Fruit fly (Drosophila melanogaster) whole organism, embryonic: ENCODE results near the gene STUB1.

Experiments used
- B-H1 ChIP-seq: fragments of 200-800 bp; sonication (Bioruptor generic); IDR thresholded peaks from 3 replicates; pipeline ENCODE4 v1.3.6; 2022; ENCODE audit warnings: missing biosample characterization, missing genetic modification characterization
- Bteb2 ChIP-seq: fragments of 200-800 bp; sonication (Bioruptor generic); optimal IDR thresholded peaks from 2 replicates; lab custom pipeline; 2016; ENCODE audit warnings: missing biosample characterization, missing genetic modification characterization
- CG10565 ChIP-seq: fragments of 200-800 bp; sonication (Bioruptor generic); optimal IDR thresholded peaks from 3 replicates; lab custom pipeline; 2016; ENCODE audit warnings: missing biosample characterization, mild to moderate bottlenecking, missing genetic modification characterization
- CG11723 ChIP-seq: fragments of 200-800 bp; sonication (Bioruptor generic); optimal IDR thresholded peaks from 2 replicates; lab custom pipeline; 2017; ENCODE audit warnings: missing biosample characterization, mild to moderate bottlenecking, missing genetic modification characterization
- CG14050 ChIP-seq: fragments of 200-800 bp; sonication (Bioruptor generic); IDR thresholded peaks from 3 replicates; pipeline ENCODE4 v1.3.6; 2022; ENCODE audit warnings: missing biosample characterization, missing genetic modification characterization
- CG14667 ChIP-seq: fragments of 200-800 bp; sonication (Bioruptor generic); IDR thresholded peaks from 2 replicates; pipeline ENCODE4 v1.3.6; 2022; ENCODE audit warnings: missing biosample characterization, missing genetic modification characterization
- CG17802 ChIP-seq: fragments of 200-800 bp; sonication (Bioruptor generic); optimal IDR thresholded peaks from 2 replicates; lab custom pipeline; 2018; ENCODE audit warnings: missing biosample characterization, mild to moderate bottlenecking, missing genetic modification characterization, moderate library complexity
- CG18476 ChIP-seq: fragments of 200-800 bp; sonication (Bioruptor generic); optimal IDR thresholded peaks from 2 replicates; lab custom pipeline; 2016; ENCODE audit warnings: missing biosample characterization, mild to moderate bottlenecking, missing genetic modification characterization
- CG2202 ChIP-seq: fragments of 200-800 bp; sonication (Bioruptor generic); optimal IDR thresholded peaks from 2 replicates; lab custom pipeline; 2018; ENCODE audit warnings: missing biosample characterization, mild to moderate bottlenecking, missing genetic modification characterization
- CG2875 ChIP-seq: fragments of 200-800 bp; sonication (Bioruptor generic); optimal IDR thresholded peaks from 2 replicates; lab custom pipeline; 2017; ENCODE audit warnings: missing biosample characterization, mild to moderate bottlenecking, missing genetic modification characterization, missing genetic modification reagents
- CG3847 ChIP-seq: fragments of 200-800 bp; sonication (Bioruptor generic); IDR thresholded peaks from 2 replicates; pipeline ENCODE4 v1.3.6; 2022; ENCODE audit warnings: missing biosample characterization, missing genetic modification characterization
- CG3995 ChIP-seq: fragments of 200-800 bp; sonication (Bioruptor generic); optimal IDR thresholded peaks from 3 replicates; lab custom pipeline; 2016; ENCODE audit warnings: missing biosample characterization, missing genetic modification characterization
- CG4360 ChIP-seq: fragments of 200-800 bp; sonication (Bioruptor generic); IDR thresholded peaks from 2 replicates; pipeline ENCODE4 v1.3.6; 2022; ENCODE audit warnings: missing biosample characterization, missing genetic modification characterization
- CG6854 ChIP-seq: fragments of 200-800 bp; sonication (Bioruptor generic); optimal IDR thresholded peaks from 3 replicates; lab custom pipeline; 2017; ENCODE audit warnings: missing biosample characterization, mild to moderate bottlenecking, missing genetic modification characterization
- CG7271 ChIP-seq: fragments of 200-800 bp; sonication (Bioruptor generic); optimal IDR thresholded peaks from 2 replicates; lab custom pipeline; 2018; ENCODE audit warnings: missing biosample characterization, mild to moderate bottlenecking, missing genetic modification characterization, moderate library complexity
- CG7357 ChIP-seq: fragments of 200-800 bp; sonication (Bioruptor generic); IDR thresholded peaks from 3 replicates; pipeline ENCODE4 v1.3.6; 2022; ENCODE audit warnings: missing biosample characterization, missing genetic modification characterization
- CG8359 ChIP-seq: fragments of 200-800 bp; sonication (Bioruptor generic); optimal IDR thresholded peaks from 2 replicates; lab custom pipeline; 2017; ENCODE audit warnings: missing biosample characterization, mild to moderate bottlenecking, missing genetic modification characterization, borderline replicate concordance
- CG9609 ChIP-seq: fragments of 200-800 bp; sonication (Bioruptor generic); optimal IDR thresholded peaks from 3 replicates; lab custom pipeline; 2016; ENCODE audit warnings: missing biosample characterization, missing genetic modification characterization
- D19A ChIP-seq: fragments of 200-800 bp; optimal IDR thresholded peaks from 3 replicates; lab custom pipeline; 2019; ENCODE audit warnings: missing biosample characterization, mild to moderate bottlenecking, missing genetic modification characterization, moderate library complexity
- Dll ChIP-seq: fragments of 200-800 bp; sonication (Bioruptor generic); IDR thresholded peaks from 4 replicates; pipeline ENCODE4 v1.3.6; 2022; ENCODE audit warnings: missing biosample characterization, missing genetic modification characterization; ENCODE audit not compliant: partially characterized antibody
- E2f2 ChIP-seq: fragments of 200-800 bp; sonication (Bioruptor generic); IDR thresholded peaks from 2 replicates; pipeline ENCODE4 v1.3.6; 2022; ENCODE audit warnings: missing biosample characterization, missing genetic modification characterization
- HLHmδ ChIP-seq: fragments of 200-800 bp; sonication (Bioruptor generic); optimal IDR thresholded peaks from 2 replicates; lab custom pipeline; 2018; ENCODE audit warnings: missing biosample characterization, mild to moderate bottlenecking, missing genetic modification characterization, moderate library complexity
- Hey ChIP-seq: fragments of 200-800 bp; sonication (Bioruptor generic); optimal IDR thresholded peaks from 3 replicates; lab custom pipeline; 2018; ENCODE audit warnings: missing biosample characterization, mild to moderate bottlenecking, missing genetic modification characterization
- HmgD ChIP-seq: fragments of 200-800 bp; sonication (Bioruptor generic); optimal IDR thresholded peaks from 3 replicates; lab custom pipeline; 2016; ENCODE audit warnings: missing biosample characterization, missing genetic modification characterization
- Mes4 ChIP-seq: fragments of 200-800 bp; sonication (Bioruptor generic); optimal IDR thresholded peaks from 2 replicates; lab custom pipeline; 2016; ENCODE audit warnings: missing biosample characterization, missing genetic modification characterization
- Rfx ChIP-seq: fragments of 200-800 bp; sonication (Bioruptor generic); IDR thresholded peaks from 2 replicates; pipeline ENCODE4 v1.3.6; 2022; ENCODE audit warnings: missing biosample characterization, missing genetic modification characterization
- Sry-β ChIP-seq: fragments of 200-800 bp; sonication (Bioruptor generic); optimal IDR thresholded peaks from 2 replicates; lab custom pipeline; 2018; ENCODE audit warnings: missing biosample characterization, mild to moderate bottlenecking, missing genetic modification characterization, moderate library complexity
- Vsx1 ChIP-seq: fragments of 200-800 bp; sonication (Bioruptor generic); optimal IDR thresholded peaks from 2 replicates; lab custom pipeline; 2017; ENCODE audit warnings: missing biosample characterization, mild to moderate bottlenecking, missing genetic modification characterization, missing genetic modification reagents
- Xbp1 ChIP-seq: fragments of 200-800 bp; sonication (Bioruptor generic); optimal IDR thresholded peaks from 3 replicates; lab custom pipeline; 2016; ENCODE audit warnings: missing biosample characterization, mild to moderate bottlenecking, missing genetic modification characterization
- YL-1 ChIP-seq: fragments of 200-800 bp; sonication (Bioruptor generic); optimal IDR thresholded peaks from 3 replicates; lab custom pipeline; 2017; ENCODE audit warnings: missing biosample characterization, mild to moderate bottlenecking, missing genetic modification characterization
- al ChIP-seq: fragments of 200-800 bp; sonication (Bioruptor generic); IDR thresholded peaks from 2 replicates; pipeline ENCODE4 v1.3.6; 2022; ENCODE audit warnings: missing biosample characterization, missing genetic modification characterization
- ash1 ChIP-seq: fragments of 200-800 bp; sonication (Bioruptor generic); optimal IDR thresholded peaks from 2 replicates; lab custom pipeline; 2018; ENCODE audit warnings: missing biosample characterization, mild to moderate bottlenecking, missing genetic modification characterization
- bab2 ChIP-seq: fragments of 200-800 bp; sonication (Bioruptor generic); optimal IDR thresholded peaks from 2 replicates; lab custom pipeline; 2016; ENCODE audit warnings: missing biosample characterization, missing genetic modification characterization
- dati ChIP-seq: fragments of 200-800 bp; sonication (Bioruptor generic); IDR thresholded peaks from 2 replicates; pipeline ENCODE4 v1.3.6; 2022; ENCODE audit warnings: missing biosample characterization, missing genetic modification characterization
- esg ChIP-seq: fragments of 200-800 bp; sonication (Bioruptor generic); conservative IDR thresholded peaks from 2 replicates; pipeline ENCODE4 v1.3.6; 2022; ENCODE audit warnings: missing biosample characterization, missing genetic modification characterization
- fd102C ChIP-seq: fragments of 200-800 bp; sonication (Bioruptor generic); optimal IDR thresholded peaks from 2 replicates; lab custom pipeline; 2018; ENCODE audit warnings: missing biosample characterization, mild to moderate bottlenecking, missing genetic modification characterization, moderate library complexity
- inv ChIP-seq: fragments of 200-800 bp; sonication (Bioruptor generic); IDR thresholded peaks from 2 replicates; pipeline ENCODE4 v1.3.6; 2022; ENCODE audit warnings: missing biosample characterization, missing genetic modification characterization; ENCODE audit not compliant: partially characterized antibody
- kay ChIP-seq: fragments of 200-800 bp; sonication (Bioruptor generic); optimal IDR thresholded peaks from 2 replicates; lab custom pipeline; 2016; ENCODE audit warnings: missing biosample characterization, missing genetic modification characterization
- klu ChIP-seq: fragments of 200-800 bp; sonication (Bioruptor generic); IDR thresholded peaks from 2 replicates; pipeline ENCODE4 v1.3.6; 2022; ENCODE audit warnings: missing biosample characterization, missing genetic modification characterization
- lola ChIP-seq, 3 experiments: fragments of >200 bp in 2 of 3; fragments of 200-800 bp in 1 of 3; sonication (Bioruptor generic) in 1 of 3; optimal IDR thresholded peaks; 2 replicates each; lab custom pipeline; 2017 to 2019; ENCODE audit warnings: missing biosample characterization in 3 of 3, missing genetic modification characterization in 3 of 3, mild to moderate bottlenecking in 1 of 3, moderate library complexity in 1 of 3
- mam ChIP-seq: fragments of 200-800 bp; sonication (Bioruptor generic); optimal IDR thresholded peaks from 3 replicates; lab custom pipeline; 2016; ENCODE audit warnings: missing biosample characterization, missing genetic modification characterization
- mirr ChIP-seq: fragments of 200-800 bp; sonication (Bioruptor generic); optimal IDR thresholded peaks from 3 replicates; lab custom pipeline; 2018; ENCODE audit warnings: missing biosample characterization, mild to moderate bottlenecking, missing genetic modification characterization
- peb ChIP-seq: fragments of 200-800 bp; sonication (Bioruptor generic); IDR thresholded peaks from 2 replicates; pipeline ENCODE4 v1.3.6; 2022; ENCODE audit warnings: missing biosample characterization, missing genetic modification characterization
- sqz ChIP-seq: fragments of 200-800 bp; sonication (Bioruptor generic); optimal IDR thresholded peaks from 3 replicates; lab custom pipeline; 2018; ENCODE audit warnings: missing biosample characterization, mild to moderate bottlenecking, missing genetic modification characterization
- sug ChIP-seq: fragments of 200-800 bp; optimal IDR thresholded peaks from 2 replicates; lab custom pipeline; 2019; ENCODE audit warnings: missing biosample characterization, mild to moderate bottlenecking, missing genetic modification characterization, moderate library complexity
- trem ChIP-seq: fragments of 200-800 bp; optimal IDR thresholded peaks from 3 replicates; lab custom pipeline; 2019; ENCODE audit warnings: missing biosample characterization, mild to moderate bottlenecking, missing genetic modification characterization, moderate library complexity
- yki ChIP-seq: fragments of >200 bp; optimal IDR thresholded peaks from 3 replicates; lab custom pipeline; 2018
- zf30C ChIP-seq: fragments of 200-800 bp; sonication (Bioruptor generic); optimal IDR thresholded peaks from 3 replicates; lab custom pipeline; 2018; ENCODE audit warnings: missing biosample characterization, mild to moderate bottlenecking, missing genetic modification characterization

The STUB1 gene

dm6 chr2L:10396877-10397587 is 40.3 kb upstream of the STUB1 start (continued):
- TF ChIP-seq Dll (GFP tag; lab: Robert Waterston, UW) (no peak), mirr (GFP tag; lab: Kevin White, UChicago) (peak; percentile 13)

- TF ChIP-seq dati (GFP tag; lab: Robert Waterston, UW): no peak
- no peak for TF ChIP-seq yki (lab: Kevin White, UChicago)
- peak; percentile 18 for TF ChIP-seq trem (tag; lab: Kevin White, UChicago)
- TF ChIP-seq D19A (tag; lab: Kevin White, UChicago): no peak
- no peak for TF ChIP-seq CG7357 (GFP tag; lab: Robert Waterston, UW)
- TF ChIP-seq bab2 (GFP tag; lab: Kevin White, UChicago): no peak
- TF ChIP-seq lola (GFP tag; optimal IDR thresholded peaks at IDR 0.05; lab: Kevin White, UChicago): no peak
- no peak for TF ChIP-seq klu (GFP tag; lab: Robert Waterston, UW)
- no peak for TF ChIP-seq zf30C
- no peak for TF ChIP-seq Xbp1 (GFP tag; lab: Kevin White, UChicago)
- no peak for TF ChIP-seq CG10565 (GFP tag; lab: Kevin White, UChicago)
- TF ChIP-seq CG11723 (GFP tag; lab: Kevin White, UChicago): peak; percentile 49
- 0 out of 2 replicates have a peak, but pooled peaks have one; percentile 22 for TF ChIP-seq inv (GFP tag; lab: Robert Waterston, UW)
- no peak for TF ChIP-seq HLHmδ (GFP tag; lab: Kevin White, UChicago)
- no peak for TF ChIP-seq Vsx1 (GFP tag; lab: Kevin White, UChicago)
- peak; percentile 45 for TF ChIP-seq YL-1 (GFP tag; lab: Kevin White, UChicago)
- no peak for TF ChIP-seq ash1 (GFP tag; lab: Kevin White, UChicago)
- no peak for TF ChIP-seq sug (tag; lab: Kevin White, UChicago)
- no peak for TF ChIP-seq CG9609 (GFP tag; lab: Kevin White, UChicago)
- TF ChIP-seq mam (GFP tag; lab: Kevin White, UChicago): peak; percentile 25
- TF ChIP-seq Mes4 (GFP tag; lab: Kevin White, UChicago): no peak
- TF ChIP-seq CG18476: no peak
- no peak for TF ChIP-seq CG14050
- TF ChIP-seq peb (GFP tag; lab: Robert Waterston, UW): no peak
- TF ChIP-seq HmgD (GFP tag; lab: Kevin White, UChicago): no peak
- no peak for TF ChIP-seq Bteb2 (GFP tag; lab: Kevin White, UChicago)
- no peak for TF ChIP-seq kay
- TF ChIP-seq CG6854 (GFP tag; lab: Kevin White, UChicago): no peak
- no peak for TF ChIP-seq B-H1 (GFP tag; lab: Robert Waterston, UW)
- TF ChIP-seq Rfx (GFP tag; lab: Robert Waterston, UW): no peak
- no peak for TF ChIP-seq CG7271 (tag; lab: Kevin White, UChicago)
- TF ChIP-seq CG8359 (GFP tag; lab: Kevin White, UChicago): no peak
- TF ChIP-seq CG14667: no peak
- TF ChIP-seq CG4360 (GFP tag; lab: Robert Waterston, UW): no peak
- no peak for TF ChIP-seq CG2875 (GFP tag; lab: Kevin White, UChicago)
- no peak; the same call in 1 of the 2 replicates for TF ChIP-seq E2f2 (GFP tag; lab: Robert Waterston, UW)
- no peak for TF ChIP-seq al (GFP tag; lab: Robert Waterston, UW)
- TF ChIP-seq sqz (GFP tag; lab: Kevin White, UChicago): no peak
- TF ChIP-seq Sry-β (GFP tag; lab: Kevin White, UChicago): peak; percentile 54
- peak; percentile 60 for TF ChIP-seq CG3995
- TF ChIP-seq CG2202: no peak
- TF ChIP-seq CG17802 (tag; lab: Kevin White, UChicago): peak; percentile 25
- TF ChIP-seq esg (GFP tag; lab: Robert Waterston, UW): no peak
- TF ChIP-seq Hey (tag; lab: Kevin White, UChicago): no peak
- TF ChIP-seq fd102C (GFP tag; lab: Kevin White, UChicago): no peak
- no peak for TF ChIP-seq CG3847 (GFP tag; lab: Robert Waterston, UW)
Measured at dm6 chr2L:10403803-10404315, 33.5 kb upstream of the STUB1 start.
